Fruit fly (Drosophila melanogaster) whole organism, embryonic: ENCODE results near the gene CG6937.

Experiments
- CG10267 ChIP-seq: fragments of 200-800 bp; sonication (Bioruptor generic); optimal IDR thresholded peaks from 2 replicates; lab custom pipeline; 2018; ENCODE audit warnings: missing biosample characterization, mild to moderate bottlenecking, missing genetic modification characterization, moderate library complexity
- CG10431 ChIP-seq: fragments of 200-800 bp; sonication (Bioruptor generic); optimal IDR thresholded peaks from 3 replicates; lab custom pipeline; 2018; ENCODE audit warnings: missing biosample characterization, mild to moderate bottlenecking, missing genetic modification characterization
- CG11093 ChIP-seq: fragments of 200-800 bp; sonication (Bioruptor generic); IDR thresholded peaks from 3 replicates; pipeline ENCODE4 v1.3.6; 2022; ENCODE audit warnings: missing biosample characterization, missing genetic modification characterization
- CG11695 ChIP-seq: fragments of 200-800 bp; sonication (Bioruptor generic); IDR thresholded peaks from 3 replicates; pipeline ENCODE4 v1.3.6; 2022; ENCODE audit warnings: missing biosample characterization, missing genetic modification characterization
- CG12769 ChIP-seq: fragments of 200-800 bp; sonication (Bioruptor generic); optimal IDR thresholded peaks from 2 replicates; lab custom pipeline; 2019; ENCODE audit warnings: missing biosample characterization, mild to moderate bottlenecking, missing genetic modification characterization, moderate library complexity
- CG13424 ChIP-seq: fragments of 200-800 bp; sonication (Bioruptor generic); optimal IDR thresholded peaks from 2 replicates; lab custom pipeline; 2019; ENCODE audit warnings: missing biosample characterization, mild to moderate bottlenecking, missing genetic modification characterization, moderate library complexity
- CG14710 ChIP-seq: fragments of 200-800 bp; sonication (Bioruptor generic); optimal IDR thresholded peaks from 3 replicates; lab custom pipeline; 2019; ENCODE audit warnings: missing biosample characterization, mild to moderate bottlenecking, missing genetic modification characterization, moderate library complexity
- CG15073 ChIP-seq: fragments of 200-800 bp; sonication (Bioruptor generic); optimal IDR thresholded peaks from 2 replicates; lab custom pipeline; 2016; ENCODE audit warnings: missing biosample characterization, missing genetic modification characterization
- CG18262 ChIP-seq: fragments of 200-800 bp; optimal IDR thresholded peaks from 3 replicates; lab custom pipeline; 2019; ENCODE audit warnings: missing biosample characterization, mild to moderate bottlenecking, missing genetic modification characterization, moderate library complexity
- CG18599 ChIP-seq: fragments of 200-800 bp; sonication (Bioruptor generic); optimal IDR thresholded peaks from 3 replicates; lab custom pipeline; 2017; ENCODE audit warnings: missing biosample characterization, missing genetic modification characterization, mild to moderate bottlenecking, moderate library complexity, missing genetic modification reagents
- CG2116 ChIP-seq: fragments of 200-800 bp; sonication (Bioruptor generic); optimal IDR thresholded peaks from 3 replicates; lab custom pipeline; 2018; ENCODE audit warnings: missing biosample characterization, mild to moderate bottlenecking, missing genetic modification characterization
- CG2712 ChIP-seq: fragments of 200-800 bp; optimal IDR thresholded peaks from 3 replicates; lab custom pipeline; 2019; ENCODE audit warnings: missing biosample characterization, mild to moderate bottlenecking, missing genetic modification characterization, moderate library complexity
- CG31224 ChIP-seq: fragments of 200-800 bp; sonication (Bioruptor generic); IDR thresholded peaks from 2 replicates; pipeline ENCODE4 v1.3.6; 2022; ENCODE audit warnings: missing biosample characterization, missing genetic modification characterization
- CG4282 ChIP-seq: fragments of 200-800 bp; sonication (Bioruptor generic); optimal IDR thresholded peaks from 2 replicates; lab custom pipeline; 2016; ENCODE audit warnings: missing biosample characterization, missing genetic modification characterization
- CG4404 ChIP-seq: fragments of 200-800 bp; sonication (Bioruptor generic); IDR thresholded peaks from 2 replicates; pipeline ENCODE4 v1.3.6; 2022; ENCODE audit warnings: missing biosample characterization, missing genetic modification characterization
- CG7271 ChIP-seq: fragments of 200-800 bp; sonication (Bioruptor generic); optimal IDR thresholded peaks from 2 replicates; lab custom pipeline; 2018; ENCODE audit warnings: missing biosample characterization, mild to moderate bottlenecking, missing genetic modification characterization, moderate library complexity
- CG7786 ChIP-seq: fragments of 200-800 bp; sonication (Bioruptor generic); optimal IDR thresholded peaks from 2 replicates; lab custom pipeline; 2016; ENCODE audit warnings: missing biosample characterization, missing genetic modification characterization
- CG7839 ChIP-seq: fragments of 200-800 bp; sonication (Bioruptor generic); optimal IDR thresholded peaks from 3 replicates; lab custom pipeline; 2018; ENCODE audit warnings: missing biosample characterization, mild to moderate bottlenecking, missing genetic modification characterization, moderate library complexity
- D19A ChIP-seq: fragments of 200-800 bp; optimal IDR thresholded peaks from 3 replicates; lab custom pipeline; 2019; ENCODE audit warnings: missing biosample characterization, mild to moderate bottlenecking, missing genetic modification characterization, moderate library complexity
- Dbx ChIP-seq: fragments of 200-800 bp; sonication (Bioruptor generic); IDR thresholded peaks from 3 replicates; pipeline ENCODE4 v1.3.6; 2022; ENCODE audit warnings: missing biosample characterization, missing genetic modification characterization
- E2f2 ChIP-seq: fragments of 200-800 bp; sonication (Bioruptor generic); IDR thresholded peaks from 2 replicates; pipeline ENCODE4 v1.3.6; 2022; ENCODE audit warnings: missing biosample characterization, missing genetic modification characterization
- Gsc ChIP-seq: fragments of 200-800 bp; sonication (Bioruptor generic); IDR thresholded peaks from 2 replicates; pipeline ENCODE4 v1.3.6; 2022; ENCODE audit warnings: missing biosample characterization, missing genetic modification characterization
- HLH54F ChIP-seq: fragments of 200-800 bp; sonication (Bioruptor generic); optimal IDR thresholded peaks from 3 replicates; lab custom pipeline; 2016; ENCODE audit warnings: missing biosample characterization, missing genetic modification characterization
- Hand ChIP-seq: fragments of 200-800 bp; sonication (Bioruptor generic); optimal IDR thresholded peaks from 2 replicates; lab custom pipeline; 2017; ENCODE audit warnings: mild to moderate bottlenecking, missing biosample characterization, missing genetic modification reagents, missing genetic modification characterization
- Hr51 ChIP-seq, 2 experiments: fragments of 200-800 bp; sonication (Bioruptor generic); optimal IDR thresholded peaks; 2 replicates in 1 of 2; 3 replicates in 1 of 2; lab custom pipeline; 2016 to 2018; ENCODE audit warnings: missing biosample characterization in 2 of 2, missing genetic modification characterization in 2 of 2, mild to moderate bottlenecking in 1 of 2, moderate library complexity in 1 of 2
- Sin3A ChIP-seq: fragments of >200 bp; optimal IDR thresholded peaks from 2 replicates; lab custom pipeline; 2018
- Ssrp ChIP-seq: fragments of 200-800 bp; sonication (Bioruptor generic); optimal IDR thresholded peaks from 2 replicates; lab custom pipeline; 2018; ENCODE audit warnings: missing biosample characterization, mild to moderate bottlenecking, missing genetic modification characterization, moderate library complexity
- Tbp ChIP-seq: fragments of >200 bp; optimal IDR thresholded peaks from 2 replicates; lab custom pipeline; 2018; ENCODE audit warnings: missing biosample characterization, missing genetic modification characterization
- Xbp1 ChIP-seq: fragments of 200-800 bp; sonication (Bioruptor generic); optimal IDR thresholded peaks from 3 replicates; lab custom pipeline; 2016; ENCODE audit warnings: missing biosample characterization, mild to moderate bottlenecking, missing genetic modification characterization
- YL-1 ChIP-seq: fragments of 200-800 bp; sonication (Bioruptor generic); optimal IDR thresholded peaks from 3 replicates; lab custom pipeline; 2017; ENCODE audit warnings: missing biosample characterization, mild to moderate bottlenecking, missing genetic modification characterization
- amos ChIP-seq: fragments of 200-800 bp; sonication (Bioruptor generic); IDR thresholded peaks from 2 replicates; pipeline ENCODE4 v1.3.6; 2022; ENCODE audit warnings: missing biosample characterization, missing genetic modification characterization; ENCODE audit not compliant: partially characterized antibody
- bigmax ChIP-seq: fragments of 200-800 bp; sonication (Bioruptor generic); optimal IDR thresholded peaks from 2 replicates; lab custom pipeline; 2018; ENCODE audit warnings: missing biosample characterization, mild to moderate bottlenecking, missing genetic modification characterization
- dmrt11E ChIP-seq: fragments of 200-800 bp; sonication (Bioruptor generic); optimal IDR thresholded peaks from 3 replicates; lab custom pipeline; 2018; ENCODE audit warnings: missing biosample characterization, mild to moderate bottlenecking, missing genetic modification characterization, moderate library complexity
- dpn ChIP-seq, 2 experiments: fragments of 200-800 bp; sonication (Bioruptor generic); optimal IDR thresholded peaks; 3 replicates each; lab custom pipeline; 2016; ENCODE audit warnings: missing biosample characterization in 2 of 2, missing genetic modification characterization in 2 of 2
- en ChIP-seq: fragments of 200-800 bp; sonication (Bioruptor generic); optimal IDR thresholded peaks from 2 replicates; lab custom pipeline; 2016; ENCODE audit warnings: missing biosample characterization, missing genetic modification characterization
- eyg ChIP-seq: fragments of 200-800 bp; sonication (Bioruptor generic); optimal IDR thresholded peaks from 3 replicates; lab custom pipeline; 2016; ENCODE audit warnings: missing biosample characterization, missing genetic modification characterization
- fu2 ChIP-seq: fragments of 200-800 bp; sonication (Bioruptor generic); optimal IDR thresholded peaks from 2 replicates; lab custom pipeline; 2016; ENCODE audit warnings: missing biosample characterization, missing genetic modification characterization
- hb ChIP-seq: fragments of 200-800 bp; sonication (Bioruptor generic); IDR thresholded peaks from 3 replicates; pipeline ENCODE4 v1.3.6; 2022; ENCODE audit warnings: missing biosample characterization, missing genetic modification characterization; ENCODE audit not compliant: partially characterized antibody
- insv ChIP-seq, 2 experiments: fragments of 200-800 bp; sonication (Bioruptor generic); optimal IDR thresholded peaks; 3 replicates each; lab custom pipeline; 2016 to 2018; ENCODE audit warnings: missing biosample characterization in 2 of 2, missing genetic modification characterization in 2 of 2
- jing ChIP-seq: fragments of 200-800 bp; sonication (Bioruptor generic); optimal IDR thresholded peaks from 2 replicates; lab custom pipeline; 2018; ENCODE audit warnings: missing biosample characterization, mild to moderate bottlenecking, missing genetic modification characterization
- kah ChIP-seq: fragments of 200-800 bp; sonication (Bioruptor generic); optimal IDR thresholded peaks from 2 replicates; lab custom pipeline; 2018; ENCODE audit warnings: missing biosample characterization, mild to moderate bottlenecking, missing genetic modification characterization
- lmd ChIP-seq: fragments of 200-800 bp; sonication (Bioruptor generic); IDR thresholded peaks from 2 replicates; pipeline ENCODE4 v1.3.6; 2022; ENCODE audit warnings: missing biosample characterization, missing genetic modification characterization
- luna ChIP-seq: fragments of 200-800 bp; sonication (Bioruptor generic); optimal IDR thresholded peaks from 2 replicates; lab custom pipeline; 2016; ENCODE audit warnings: missing biosample characterization, missing genetic modification characterization
- nom ChIP-seq: fragments of 200-800 bp; sonication (Bioruptor generic); optimal IDR thresholded peaks from 2 replicates; lab custom pipeline; 2017; ENCODE audit warnings: missing biosample characterization, missing genetic modification characterization, mild to moderate bottlenecking, moderate library complexity, missing genetic modification reagents
- pita ChIP-seq: fragments of 200-800 bp; sonication (Bioruptor generic); optimal IDR thresholded peaks from 2 replicates; lab custom pipeline; 2017; ENCODE audit warnings: missing biosample characterization, mild to moderate bottlenecking, missing genetic modification characterization
- pzg ChIP-seq: fragments of 200-800 bp; sonication (Bioruptor generic); optimal IDR thresholded peaks from 3 replicates; lab custom pipeline; 2018; ENCODE audit warnings: missing biosample characterization, mild to moderate bottlenecking, missing genetic modification characterization, moderate library complexity
- sens-2 ChIP-seq: fragments of 200-800 bp; sonication (Bioruptor generic); IDR thresholded peaks from 2 replicates; pipeline ENCODE4 v1.3.6; 2022; ENCODE audit warnings: missing biosample characterization, missing genetic modification characterization
- slou ChIP-seq: fragments of 200-800 bp; sonication (Bioruptor generic); optimal IDR thresholded peaks from 3 replicates; lab custom pipeline; 2016; ENCODE audit warnings: missing biosample characterization, missing genetic modification characterization
- sob ChIP-seq: fragments of 200-800 bp; sonication (Bioruptor generic); IDR thresholded peaks from 2 replicates; pipeline ENCODE4 v1.3.6; 2022; ENCODE audit warnings: missing biosample characterization, missing genetic modification characterization
- trh ChIP-seq: fragments of 200-800 bp; sonication (Bioruptor generic); optimal IDR thresholded peaks from 2 replicates; lab custom pipeline; 2016; ENCODE audit warnings: missing biosample characterization, missing genetic modification characterization
- zen ChIP-seq: fragments of 200-800 bp; sonication (Bioruptor generic); optimal IDR thresholded peaks from 3 replicates; lab custom pipeline; 2018; ENCODE audit warnings: missing biosample characterization, mild to moderate bottlenecking, missing genetic modification characterization, moderate library complexity

Gene CG6937

dm6 chr3R:22596450-22596849 is 11.9 kb downstream of the CG6937 start (continued):
- TF ChIP-seq CG31224 (GFP tag; lab: Robert Waterston, UW) (no peak), CG7839 (tag; lab: Kevin White, UChicago) (no peak), CG4282 (GFP tag; lab: Kevin White, UChicago) (no peak), CG4404 (no peak), eyg (GFP tag; lab: Kevin White, UChicago) (no peak), CG11695 (peak; percentile 73; the same call in 2 of the 3 replicates), hb (GFP tag; lab: Robert Waterston, UW) (no peak), slou (GFP tag; lab: Kevin White, UChicago) (no peak), CG12769 (tag; lab: Kevin White, UChicago) (peak; percentile 63), dmrt11E (tag; lab: Kevin White, UChicago) (peak; percentile 48), pita (no peak), CG10267 (tag; lab: Kevin White, UChicago) (no peak), CG14710 (tag; lab: Kevin White, UChicago) (peak; percentile 34), Dbx (GFP tag; lab: Robert Waterston, UW) (peak; percentile 42; the same call in 2 of the 3 replicates), HLH54F (no peak), sob (GFP tag; lab: Robert Waterston, UW) (peak; percentile 64; the same call in 1 of the 2 replicates), CG7786 (GFP tag; lab: Kevin White, UChicago) (peak; percentile 32), en (GFP tag; lab: Kevin White, UChicago) (peak; percentile 12), CG18599 (GFP tag; lab: Kevin White, UChicago) (peak; percentile 55), D19A (tag; lab: Kevin White, UChicago) (peak; percentile 5), kah (no peak), YL-1 (GFP tag; lab: Kevin White, UChicago) (no peak), trh (GFP tag; lab: Kevin White, UChicago) (no peak), Gsc (GFP tag; lab: Robert Waterston, UW) (no peak), Hand (no peak), CG2116 (GFP tag; lab: Kevin White, UChicago) (peak; percentile 31), Xbp1 (GFP tag; lab: Kevin White, UChicago) (no peak), pzg (no peak), nom (GFP tag; lab: Kevin White, UChicago) (no peak), E2f2 (GFP tag; lab: Robert Waterston, UW) (peak; percentile 33; the same call in 1 of the 2 replicates), luna (GFP tag; lab: Kevin White, UChicago) (peak; percentile 40), Sin3A (no peak), zen (tag; lab: Kevin White, UChicago) (no peak), amos (no peak), CG2712 (tag; lab: Kevin White, UChicago) (peak; percentile 7), CG7271 (tag; lab: Kevin White, UChicago) (no peak), fu2 (no peak), sens-2 (GFP tag; lab: Robert Waterston, UW) (peak; percentile 60), CG13424 (peak; percentile 7), Ssrp (no peak), dpn (GFP tag; optimal IDR thresholded peaks at IDR 0.05; lab: Kevin White, UChicago) (peak in 1 of 2 experiments; percentile 47), insv (GFP tag; optimal IDR thresholded peaks at IDR 0.05; lab: Kevin White, UChicago) (no peak), CG10431 (GFP tag; lab: Kevin White, UChicago) (no peak), CG11093 (GFP tag; lab: Robert Waterston, UW) (peak; percentile 7; the same call in 1 of the 3 replicates), Tbp (GFP tag; lab: Kevin White, UChicago) (no peak), lmd (no peak), CG18262 (tag; lab: Kevin White, UChicago) (peak; percentile 27), Hr51 (GFP tag; optimal IDR thresholded peaks at IDR 0.05; lab: Kevin White, UChicago) (no peak), jing (GFP tag; lab: Kevin White, UChicago) (no peak), bigmax (no peak), CG15073 (GFP tag; lab: Kevin White, UChicago) (no peak)
